Worm (Caenorhabditis elegans) whole organism, L1 larva: Measurements from ENCODE around the gene cif-1.

Experiments used
- C04F5.9 ChIP-seq: sonication (generic microtip); optimal IDR thresholded peaks from 2 replicates; lab custom pipeline; 2016; ENCODE audit warnings: missing genetic modification characterization, missing compliant biosample characterization
- C16A3.4 ChIP-seq: fragments of 150-350 bp; optimal IDR thresholded peaks from 2 replicates; lab custom pipeline; 2014; ENCODE audit warnings: missing biosample characterization, missing genetic modification characterization
- F16B12.6 ChIP-seq: fragments of 150-350 bp; optimal IDR thresholded peaks from 2 replicates; lab custom pipeline; 2014; ENCODE audit warnings: missing biosample characterization, missing genetic modification characterization
- Y116A8C.19 ChIP-seq: sonication (generic microtip); optimal IDR thresholded peaks from 2 replicates; lab custom pipeline; 2016; ENCODE audit warnings: missing compliant biosample characterization, missing genetic modification characterization, borderline replicate concordance
- aha-1 ChIP-seq: fragments of 150-350 bp; optimal IDR thresholded peaks from 2 replicates; lab custom pipeline; 2014; ENCODE audit warnings: missing biosample characterization, missing genetic modification characterization
- ama-1 ChIP-seq: fragments of 150-350 bp; optimal IDR thresholded peaks from 2 replicates; lab custom pipeline; 2014
- blmp-1 ChIP-seq: fragments of 150-350 bp; optimal IDR thresholded peaks from 2 replicates; lab custom pipeline; 2014; ENCODE audit warnings: missing biosample characterization, missing genetic modification characterization
- ceh-88 ChIP-seq: fragments of 200-800 bp; sonication (Bioruptor generic); IDR thresholded peaks from 2 replicates; pipeline ENCODE4 v1.3.6; 2022; ENCODE audit warnings: missing genetic modification characterization, missing compliant biosample characterization
- ceh-90 ChIP-seq: sonication (generic microtip); optimal IDR thresholded peaks from 2 replicates; lab custom pipeline; 2016; ENCODE audit warnings: missing genetic modification characterization, missing compliant biosample characterization
- ces-1 ChIP-seq: fragments of 150-350 bp; optimal IDR thresholded peaks from 2 replicates; lab custom pipeline; 2014; ENCODE audit warnings: missing biosample characterization, missing genetic modification reagents, missing genetic modification characterization
- dpl-1 ChIP-seq, 3 experiments: fragments of 150-350 bp in 2 of 3; sonication (generic microtip) in 1 of 3; optimal IDR thresholded peaks; 2 replicates each; lab custom pipeline; 2014 to 2017; ENCODE audit warnings: missing biosample characterization in 3 of 3, missing genetic modification characterization in 3 of 3, missing genetic modification reagents in 3 of 3
- dsc-1 ChIP-seq: sonication (generic microtip); optimal IDR thresholded peaks from 2 replicates; lab custom pipeline; 2016; ENCODE audit warnings: mild to moderate bottlenecking, missing genetic modification characterization, missing compliant biosample characterization
- efl-1 ChIP-seq, 4 experiments: fragments of 150-350 bp; optimal IDR thresholded peaks in 3 of 4; peaks in 1 of 4; 1 replicate in 1 of 4; 2 replicates in 3 of 4; lab custom pipeline; 2014; ENCODE audit warnings: missing biosample characterization in 2 of 4, missing genetic modification characterization in 2 of 4, missing genetic modification reagents in 2 of 4
- efl-3 ChIP-seq: fragments of 200-800 bp; sonication (Bioruptor generic); optimal IDR thresholded peaks from 2 replicates; lab custom pipeline; 2018; ENCODE audit warnings: mild to moderate bottlenecking, missing genetic modification characterization, missing compliant biosample characterization
- egl-27 ChIP-seq, 2 experiments: fragments of 150-350 bp in 1 of 2; sonication (generic microtip); optimal IDR thresholded peaks; 3 replicates each; lab custom pipeline; 2017 to 2018; ENCODE audit warnings: missing biosample characterization in 2 of 2, missing genetic modification characterization in 2 of 2, missing genetic modification reagents in 2 of 2
- elt-2 ChIP-seq: sonication (generic microtip); optimal IDR thresholded peaks from 2 replicates; lab custom pipeline; 2016; ENCODE audit warnings: missing genetic modification characterization, mild to moderate bottlenecking, inconsistent platforms, missing compliant biosample characterization, missing genetic modification reagents
- elt-3 ChIP-seq, 6 experiments: fragments of 150-350 bp in 1 of 6; sonication (generic microtip); optimal IDR thresholded peaks; 2 replicates each; lab custom pipeline; 2017 to 2018; ENCODE audit warnings: missing biosample characterization in 6 of 6, missing genetic modification characterization in 6 of 6, inconsistent platforms in 1 of 6
- fkh-10 ChIP-seq: sonication (generic microtip); optimal IDR thresholded peaks from 2 replicates; lab custom pipeline; 2017; ENCODE audit warnings: missing biosample characterization, missing genetic modification reagents, missing genetic modification characterization
- fkh-4 ChIP-seq: sonication (generic microtip); optimal IDR thresholded peaks from 2 replicates; lab custom pipeline; 2016; ENCODE audit warnings: missing compliant biosample characterization, missing genetic modification characterization, borderline replicate concordance
- fkh-8 ChIP-seq: sonication (generic microtip); optimal IDR thresholded peaks from 2 replicates; lab custom pipeline; 2016; ENCODE audit warnings: mild to moderate bottlenecking, missing genetic modification characterization, missing compliant biosample characterization
- hlh-17 ChIP-seq: fragments of 200-800 bp; sonication (Bioruptor generic); optimal IDR thresholded peaks from 2 replicates; lab custom pipeline; 2018; ENCODE audit warnings: missing genetic modification characterization, mild to moderate bottlenecking, missing compliant biosample characterization, moderate library complexity, borderline replicate concordance
- hpl-2 ChIP-seq: fragments of 150-350 bp; optimal IDR thresholded peaks from 2 replicates; lab custom pipeline; 2014; ENCODE audit warnings: missing biosample characterization, missing genetic modification reagents, missing genetic modification characterization
- irx-1 ChIP-seq: sonication (generic microtip); optimal IDR thresholded peaks from 2 replicates; lab custom pipeline; 2016; ENCODE audit warnings: missing genetic modification characterization, missing compliant biosample characterization
- jun-1 ChIP-seq: fragments of 150-350 bp; optimal IDR thresholded peaks from 2 replicates; lab custom pipeline; 2014; ENCODE audit warnings: missing biosample characterization, missing genetic modification reagents, missing genetic modification characterization
- lin-13 ChIP-seq: fragments of 150-350 bp; optimal IDR thresholded peaks from 2 replicates; lab custom pipeline; 2014; ENCODE audit warnings: missing biosample characterization, missing genetic modification reagents, missing genetic modification characterization
- lin-14 ChIP-seq: fragments of 200-800 bp; sonication (Bioruptor generic); optimal IDR thresholded peaks from 2 replicates; lab custom pipeline; 2018; ENCODE audit warnings: mild to moderate bottlenecking, missing genetic modification characterization, moderate library complexity, missing compliant biosample characterization
- lin-15B ChIP-seq: fragments of 150-350 bp; sonication (generic microtip); optimal IDR thresholded peaks from 3 replicates; lab custom pipeline; 2014; ENCODE audit warnings: missing biosample characterization, missing genetic modification characterization
- lin-39 ChIP-seq: fragments of 150-350 bp; optimal IDR thresholded peaks from 2 replicates; lab custom pipeline; 2014; ENCODE audit warnings: missing biosample characterization, missing genetic modification reagents, missing genetic modification characterization
- lsy-2 ChIP-seq, 2 experiments: fragments of 150-350 bp; optimal IDR thresholded peaks; 2 replicates each; lab custom pipeline; 2014; ENCODE audit warnings: missing biosample characterization in 2 of 2, missing genetic modification characterization in 2 of 2
- mdl-1 ChIP-seq, 2 experiments: fragments of 150-350 bp; optimal IDR thresholded peaks; 2 replicates each; lab custom pipeline; 2014 to 2017; ENCODE audit warnings: missing biosample characterization in 2 of 2, missing genetic modification characterization in 2 of 2, inconsistent platforms in 1 of 2
- mep-1 ChIP-seq: fragments of 150-350 bp; optimal IDR thresholded peaks from 2 replicates; lab custom pipeline; 2014; ENCODE audit warnings: missing biosample characterization, missing genetic modification characterization
- nhr-11 ChIP-seq: fragments of 150-350 bp; optimal IDR thresholded peaks from 2 replicates; lab custom pipeline; 2014; ENCODE audit warnings: missing biosample characterization, missing genetic modification characterization
- nhr-20 ChIP-seq: sonication (generic microtip); optimal IDR thresholded peaks from 2 replicates; lab custom pipeline; 2016; ENCODE audit warnings: mild to moderate bottlenecking, missing genetic modification characterization, missing compliant biosample characterization
- nhr-237 ChIP-seq: fragments of 150-350 bp; optimal IDR thresholded peaks from 2 replicates; lab custom pipeline; 2014; ENCODE audit warnings: missing biosample characterization, missing genetic modification characterization
- nhr-71 ChIP-seq: sonication (generic microtip); optimal IDR thresholded peaks from 2 replicates; lab custom pipeline; 2016; ENCODE audit warnings: mild to moderate bottlenecking, missing genetic modification characterization, moderate library complexity, missing compliant biosample characterization
- nhr-85 ChIP-seq: sonication (generic microtip); peaks from one replicate; lab custom pipeline; 2016; ENCODE audit warnings: missing genetic modification characterization, inconsistent platforms, missing compliant biosample characterization
- rnt-1 ChIP-seq: sonication (generic microtip); optimal IDR thresholded peaks from 2 replicates; lab custom pipeline; 2016; ENCODE audit warnings: mild to moderate bottlenecking, missing genetic modification characterization, moderate library complexity, missing compliant biosample characterization
- snpc-4 ChIP-seq: fragments of 150-350 bp; optimal IDR thresholded peaks from 2 replicates; lab custom pipeline; 2014; ENCODE audit warnings: missing biosample characterization, missing genetic modification characterization
- sox-4 ChIP-seq: sonication (generic microtip); optimal IDR thresholded peaks from 2 replicates; lab custom pipeline; 2016; ENCODE audit warnings: missing genetic modification characterization, missing compliant biosample characterization
- sptf-1 ChIP-seq: fragments of 150-350 bp; optimal IDR thresholded peaks from 2 replicates; lab custom pipeline; 2014; ENCODE audit warnings: missing biosample characterization, missing genetic modification characterization
- sup-37 ChIP-seq: fragments of 200-800 bp; sonication (Bioruptor generic); optimal IDR thresholded peaks from 2 replicates; lab custom pipeline; 2018; ENCODE audit warnings: mild to moderate bottlenecking, missing genetic modification characterization, missing compliant biosample characterization
- swsn-7 ChIP-seq: sonication (generic microtip); optimal IDR thresholded peaks from 2 replicates; lab custom pipeline; 2016; ENCODE audit warnings: missing genetic modification characterization, missing compliant biosample characterization
- tbx-2 ChIP-seq: sonication (generic microtip); optimal IDR thresholded peaks from 2 replicates; lab custom pipeline; 2016; ENCODE audit warnings: missing genetic modification characterization, missing compliant biosample characterization
- unc-130 ChIP-seq: fragments of 150-350 bp; optimal IDR thresholded peaks from 2 replicates; lab custom pipeline; 2017; ENCODE audit warnings: missing biosample characterization, missing genetic modification characterization, inconsistent platforms
- unc-62 ChIP-seq: fragments of 150-350 bp; optimal IDR thresholded peaks from 2 replicates; lab custom pipeline; 2014; ENCODE audit warnings: missing biosample characterization, missing genetic modification reagents, missing genetic modification characterization
- vab-15 ChIP-seq: sonication (generic microtip); optimal IDR thresholded peaks from 2 replicates; lab custom pipeline; 2017; ENCODE audit warnings: missing genotype, mild to moderate bottlenecking, missing genetic modification characterization, missing compliant biosample characterization
- xbp-1 ChIP-seq: sonication (generic microtip); optimal IDR thresholded peaks from 2 replicates; lab custom pipeline; 2016; ENCODE audit warnings: missing genetic modification characterization, missing compliant biosample characterization
- zip-4 ChIP-seq: fragments of 200-800 bp; sonication (Bioruptor generic); optimal IDR thresholded peaks from 2 replicates; lab custom pipeline; 2018; ENCODE audit warnings: mild to moderate bottlenecking, missing genetic modification characterization, moderate library complexity, missing compliant biosample characterization
- ztf-4 ChIP-seq: fragments of 150-350 bp; optimal IDR thresholded peaks from 2 replicates; lab custom pipeline; 2014; ENCODE audit warnings: missing biosample characterization, missing genetic modification characterization

cif-1 gene

DNA sequence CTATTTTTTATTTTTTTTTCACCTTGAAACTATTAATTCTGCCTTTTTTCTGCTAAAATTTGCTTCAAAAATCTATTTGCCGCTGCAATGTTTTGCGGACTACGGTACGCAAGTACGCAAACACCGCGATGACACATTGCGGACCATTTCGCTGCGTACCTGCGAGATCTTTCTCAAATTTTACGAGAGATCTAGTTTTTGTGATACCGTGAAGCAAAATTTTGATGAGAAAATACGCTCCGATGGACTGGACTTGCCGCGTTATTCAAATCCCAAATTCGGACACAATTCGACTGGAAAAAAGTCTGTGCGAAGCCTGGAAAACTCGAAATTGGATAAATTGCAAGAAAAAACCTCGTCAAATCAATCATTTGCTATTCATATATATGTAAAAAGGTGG lies 10.0 kb upstream of the cif-1 start (continued):
- TF ChIP-seq dsc-1 = peak; percentile 32
- TF ChIP-seq tbx-2 (tag; lab: Kevin White, UChicago) = peak; percentile 39
- TF ChIP-seq nhr-71 = peak; percentile 71
- TF ChIP-seq dpl-1 (GFP tag; optimal IDR thresholded peaks at IDR 0.05; lab: Kevin White, UChicago) = peak in 2 of 3 experiments; percentile 50
- TF ChIP-seq ceh-88 (GFP tag; lab: Robert Waterston, UW) = peak; percentile 97

DNA sequence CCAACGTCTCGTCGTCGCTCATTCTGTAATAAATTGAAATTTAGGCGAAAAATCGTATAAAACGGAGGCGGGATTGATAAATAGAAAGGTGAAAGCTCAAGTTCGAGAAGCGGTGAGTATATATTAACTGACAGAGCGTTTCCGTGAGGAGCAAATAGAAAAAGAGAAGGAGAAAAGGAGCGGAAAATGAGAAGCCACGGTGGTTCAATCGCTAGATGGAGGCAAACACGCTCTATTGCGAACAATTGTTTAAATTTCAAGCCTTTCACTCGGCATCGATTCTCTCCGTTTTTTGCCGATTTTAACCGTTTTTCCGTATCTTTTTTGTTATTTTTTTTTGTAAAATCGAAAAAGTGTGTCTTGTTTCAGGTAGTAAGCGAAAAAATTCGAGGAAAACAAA lies 5.2 kb upstream of the cif-1 start, which contains the start of gene miro-1:
Gene miro-1 (minus strand): TSS at position 23 of the 400 bp plus-strand sequence.
- peak in 1 of 2 experiments; percentile 38 for TF ChIP-seq lsy-2 (tag; optimal IDR thresholded peaks at IDR 0.05; lab: Kevin White, UChicago)

DNA sequence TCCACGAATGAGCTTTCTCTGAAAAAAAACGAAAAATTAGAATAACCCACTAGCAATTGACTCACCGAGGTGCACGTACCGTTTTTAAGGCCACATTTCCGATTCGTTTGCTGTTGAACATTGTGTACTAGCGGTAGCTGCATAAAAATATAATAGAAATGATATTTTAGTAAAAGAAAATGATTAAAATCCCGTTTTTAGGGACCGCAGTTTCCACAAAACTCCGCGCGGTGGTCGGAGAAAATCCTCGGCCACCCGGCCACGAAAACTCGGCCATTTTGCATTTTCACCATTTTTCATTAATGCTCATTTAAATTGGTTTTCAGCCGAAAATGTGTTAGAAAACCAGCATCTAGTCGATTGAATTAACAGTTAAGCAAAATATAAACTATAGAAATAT lies 1.8 kb upstream of the cif-1 start, which contains the start of gene yars-2:
Gene yars-2 (minus strand): TSS at position 249 of the 400 bp plus-strand sequence.
- TF ChIP-seq nhr-11 (tag; lab: Kevin White, UChicago) = no peak
- no peak for TF ChIP-seq blmp-1 (tag; lab: Kevin White, UChicago)
- TF ChIP-seq C04F5.9 = no peak
- no peak for TF ChIP-seq ces-1 (GFP tag; lab: Kevin White, UChicago)
- TF ChIP-seq xbp-1 (tag; lab: Kevin White, UChicago) = peak; percentile 10
- TF ChIP-seq swsn-7 = no peak
- peak; percentile 20 to 48 for TF ChIP-seq lsy-2 (tag; optimal IDR thresholded peaks at IDR 0.05; lab: Kevin White, UChicago)
- TF ChIP-seq irx-1 (tag; lab: Kevin White, UChicago) = no peak
- TF ChIP-seq lin-15B (tag; lab: Kevin White, UChicago) = no peak
- no peak for TF ChIP-seq elt-2
- no peak for TF ChIP-seq aha-1 (tag; lab: Kevin White, UChicago)
- no peak for TF ChIP-seq sox-4 (tag; lab: Kevin White, UChicago)
- no peak for TF ChIP-seq zip-4
- no peak for TF ChIP-seq snpc-4 (tag; lab: Kevin White, UChicago)
- TF ChIP-seq elt-3 (tag; optimal IDR thresholded peaks at IDR 0.05; lab: Kevin White, UChicago) = no peak
- TF ChIP-seq fkh-4 (tag; lab: Kevin White, UChicago) = no peak
- TF ChIP-seq egl-27 (tag; optimal IDR thresholded peaks at IDR 0.05; lab: Kevin White, UChicago) = no peak
- TF ChIP-seq mdl-1 (tag; optimal IDR thresholded peaks at IDR 0.05; lab: Kevin White, UChicago) = no peak
- no peak for TF ChIP-seq F16B12.6 (tag; lab: Kevin White, UChicago)
- no peak for TF ChIP-seq nhr-237 (tag; lab: Kevin White, UChicago)
- no peak for TF ChIP-seq unc-62 (GFP tag; lab: Kevin White, UChicago)
- TF ChIP-seq sptf-1 (tag; lab: Kevin White, UChicago) = no peak
- no peak for TF ChIP-seq ceh-88 (GFP tag; lab: Robert Waterston, UW)
- no peak for TF ChIP-seq efl-3 (GFP tag; lab: Kevin White, UChicago)
- TF ChIP-seq ztf-4 (tag; lab: Kevin White, UChicago) = no peak
- TF ChIP-seq lin-39 (tag; lab: Kevin White, UChicago) = no peak
- TF ChIP-seq fkh-10 (GFP tag; lab: Kevin White, UChicago) = no peak
- TF ChIP-seq rnt-1 (tag; lab: Kevin White, UChicago) = peak; percentile 73
- TF ChIP-seq ceh-90 = peak; percentile 71
- TF ChIP-seq nhr-85 (tag; lab: Kevin White, UChicago) = no peak
- no peak for TF ChIP-seq unc-130 (tag; lab: Kevin White, UChicago)
- TF ChIP-seq ama-1 (lab: Kevin White, UChicago) = no peak
- TF ChIP-seq mep-1 = no peak
- no peak for TF ChIP-seq jun-1
- TF ChIP-seq C16A3.4 = no peak
- TF ChIP-seq vab-15 (tag; lab: Kevin White, UChicago) = no peak
- no peak for TF ChIP-seq sup-37
- TF ChIP-seq hlh-17 (GFP tag; lab: Kevin White, UChicago) = no peak
- no peak for TF ChIP-seq lin-14 (GFP tag; lab: Kevin White, UChicago)
- TF ChIP-seq hpl-2 (GFP tag; lab: Kevin White, UChicago) = no peak
- TF ChIP-seq nhr-20 (tag; lab: Kevin White, UChicago) = no peak
- no peak for TF ChIP-seq Y116A8C.19 (tag; lab: Kevin White, UChicago)
- TF ChIP-seq fkh-8 (tag; lab: Kevin White, UChicago) = no peak
- TF ChIP-seq lin-13 (GFP tag; lab: Kevin White, UChicago) = no peak
- TF ChIP-seq dsc-1 = no peak
- TF ChIP-seq efl-1 (optimal IDR thresholded peaks at IDR 0.05; lab: Kevin White, UChicago) = peak; percentile 4 to 26
- no peak for TF ChIP-seq efl-1 (GFP tag; optimal IDR thresholded peaks at IDR 0.05 in 1 of 2; lab: Kevin White, UChicago)
